Fruit fly (Drosophila melanogaster): ENCODE results near the gene CG15186.

The CG15186 gene

dm6 chr3R:6477877-6478361 lies at the start of gene CG15186:
TSS of gene CG15186 (plus strand) at chr3R:6478311.
- no peak for TF ChIP-seq lola (GFP tag; optimal IDR thresholded peaks at IDR 0.05)
- TF ChIP-seq Myc (optimal IDR thresholded peaks at IDR 0.05), result no peak
- no peak for TF ChIP-seq ey (GFP tag; optimal IDR thresholded peaks at IDR 0.05)
- TF ChIP-seq Hr78 (GFP tag; optimal IDR thresholded peaks at IDR 0.05), result no peak
- no peak for TF ChIP-seq N (GFP tag; optimal IDR thresholded peaks at IDR 0.05)
- no peak for TF ChIP-seq GATAd (GFP tag; optimal IDR thresholded peaks at IDR 0.05)
- TF ChIP-seq h (GFP tag; optimal IDR thresholded peaks at IDR 0.05), result no peak
- no peak for TF ChIP-seq brk (GFP tag; optimal IDR thresholded peaks at IDR 0.05)
- no peak for TF ChIP-seq jim (GFP tag; optimal IDR thresholded peaks at IDR 0.05)
- no peak for TF ChIP-seq woc (GFP tag; optimal IDR thresholded peaks at IDR 0.05)
- no peak for TF ChIP-seq tai (GFP tag; optimal IDR thresholded peaks at IDR 0.05)
- TF ChIP-seq Abd-B (GFP tag; optimal IDR thresholded peaks at IDR 0.05), result no peak
- no peak for TF ChIP-seq sage (GFP tag; optimal IDR thresholded peaks at IDR 0.05)
- TF ChIP-seq Sp1 (GFP tag; optimal IDR thresholded peaks at IDR 0.05), result no peak
- TF ChIP-seq sv (GFP tag; optimal IDR thresholded peaks at IDR 0.05), result no peak
- no peak for TF ChIP-seq foxo (GFP tag; optimal IDR thresholded peaks at IDR 0.05)
- no peak for TF ChIP-seq Vsx2 (GFP tag; optimal IDR thresholded peaks at IDR 0.05; ENCODE audit: partially characterized antibody)

dm6 chr3R:6428935-6429334 lies 49.2 kb upstream of the CG15186 start:
- TF ChIP-seq Dfd (GFP tag; optimal IDR thresholded peaks at IDR 0.05), result no peak
- TF ChIP-seq Hr83 (GFP tag; optimal IDR thresholded peaks at IDR 0.05; ENCODE audit: poor library complexity, severe bottlenecking), result no peak
- no peak for TF ChIP-seq Jra (GFP tag; optimal IDR thresholded peaks at IDR 0.05)
- no peak for TF ChIP-seq CG32264 (GFP tag; optimal IDR thresholded peaks at IDR 0.05)
- TF ChIP-seq tai (GFP tag; optimal IDR thresholded peaks at IDR 0.05), result no peak
- no peak for TF ChIP-seq rgr (GFP tag; optimal IDR thresholded peaks at IDR 0.05)
- no peak for TF ChIP-seq Mio (GFP tag; optimal IDR thresholded peaks at IDR 0.05)
- TF ChIP-seq CG9705 (GFP tag; optimal IDR thresholded peaks at IDR 0.05), result no peak
- TF ChIP-seq woc (GFP tag; optimal IDR thresholded peaks at IDR 0.05), result no peak
- TF ChIP-seq Vsx2 (GFP tag; optimal IDR thresholded peaks at IDR 0.05; ENCODE audit: partially characterized antibody), result no peak
- TF ChIP-seq br (GFP tag; optimal IDR thresholded peaks at IDR 0.05), result no peak
- no peak for TF ChIP-seq usp (GFP tag; optimal IDR thresholded peaks at IDR 0.05)
- TF ChIP-seq fru (GFP tag; optimal IDR thresholded peaks at IDR 0.05), result no peak
- TF ChIP-seq Abd-B (GFP tag; optimal IDR thresholded peaks at IDR 0.05), result no peak
- no peak for TF ChIP-seq CrebA (GFP tag; optimal IDR thresholded peaks at IDR 0.05; ENCODE audit: borderline replicate concordance)
- TF ChIP-seq dsf (GFP tag; optimal IDR thresholded peaks at IDR 0.05; ENCODE audit: borderline replicate concordance), result no peak
- TF ChIP-seq HLH106 (tag; optimal IDR thresholded peaks at IDR 0.05), result no peak
- no peak for TF ChIP-seq sv (GFP tag; optimal IDR thresholded peaks at IDR 0.05)
- no peak for TF ChIP-seq OdsH (GFP tag; optimal IDR thresholded peaks at IDR 0.05)

dm6 chr3R:6429706-6430105 lies 48.4 kb upstream of the CG15186 start:
- TF ChIP-seq h (GFP tag; optimal IDR thresholded peaks at IDR 0.05) (no peak), dsf (GFP tag; optimal IDR thresholded peaks at IDR 0.05; ENCODE audit: borderline replicate concordance) (no peak), CrebA (GFP tag; optimal IDR thresholded peaks at IDR 0.05; ENCODE audit: borderline replicate concordance) (no peak), Vsx2 (GFP tag; optimal IDR thresholded peaks at IDR 0.05; ENCODE audit: partially characterized antibody) (no peak), br (GFP tag; optimal IDR thresholded peaks at IDR 0.05) (no peak), sv (GFP tag; optimal IDR thresholded peaks at IDR 0.05) (no peak), Rel (GFP tag; optimal IDR thresholded peaks at IDR 0.05) (no peak), Rel (tag; optimal IDR thresholded peaks at IDR 0.05) (no peak), Dfd (GFP tag; optimal IDR thresholded peaks at IDR 0.05) (no peak), Myc (optimal IDR thresholded peaks at IDR 0.05) (no peak), fru (GFP tag; optimal IDR thresholded peaks at IDR 0.05) (no peak), psq (GFP tag; optimal IDR thresholded peaks at IDR 0.05) (no peak), Sp1 (GFP tag; optimal IDR thresholded peaks at IDR 0.05) (no peak), Jra (GFP tag; optimal IDR thresholded peaks at IDR 0.05) (no peak), tai (GFP tag; optimal IDR thresholded peaks at IDR 0.05) (no peak), usp (GFP tag; optimal IDR thresholded peaks at IDR 0.05) (no peak)

dm6 chr3R:6430206-6430605 lies 47.9 kb upstream of the CG15186 start:
- TF ChIP-seq foxo (GFP tag; optimal IDR thresholded peaks at IDR 0.05) (no peak), psq (GFP tag; optimal IDR thresholded peaks at IDR 0.05) (peak; percentile 9)

Measured in whole organism, wandering third instar larva.